Fruit fly (Drosophila melanogaster) whole organism, embryonic: ENCODE measurements around the gene CG9837.

Experiments
- CG10462 ChIP-seq: fragments of 200-800 bp; sonication (Bioruptor generic); optimal IDR thresholded peaks from 2 replicates; lab custom pipeline; 2016; ENCODE audit warnings: missing biosample characterization, missing genetic modification characterization
- CG12155 ChIP-seq: fragments of 200-800 bp; sonication (Bioruptor generic); optimal IDR thresholded peaks from 3 replicates; lab custom pipeline; 2016; ENCODE audit warnings: missing biosample characterization, missing genetic modification characterization
- CG12391 ChIP-seq: fragments of 200-800 bp; sonication (Bioruptor generic); optimal IDR thresholded peaks from 3 replicates; lab custom pipeline; 2018; ENCODE audit warnings: missing biosample characterization, mild to moderate bottlenecking, missing genetic modification characterization, moderate library complexity
- CG12942 ChIP-seq: fragments of 200-800 bp; sonication (Bioruptor generic); optimal IDR thresholded peaks from 3 replicates; lab custom pipeline; 2016; ENCODE audit warnings: missing biosample characterization, missing genetic modification characterization
- CG13424 ChIP-seq: fragments of 200-800 bp; sonication (Bioruptor generic); optimal IDR thresholded peaks from 2 replicates; lab custom pipeline; 2019; ENCODE audit warnings: missing biosample characterization, mild to moderate bottlenecking, missing genetic modification characterization, moderate library complexity
- CG13624 ChIP-seq: fragments of 200-800 bp; sonication (Bioruptor generic); optimal IDR thresholded peaks from 2 replicates; lab custom pipeline; 2016; ENCODE audit warnings: missing biosample characterization, missing genetic modification characterization
- CG13775 ChIP-seq: fragments of 200-800 bp; sonication (Bioruptor generic); optimal IDR thresholded peaks from 3 replicates; lab custom pipeline; 2017; ENCODE audit warnings: missing biosample characterization, mild to moderate bottlenecking, missing genetic modification characterization
- CG14441 ChIP-seq: fragments of 200-800 bp; sonication (Bioruptor generic); IDR thresholded peaks from 2 replicates; pipeline ENCODE4 v1.3.6; 2022; ENCODE audit warnings: missing biosample characterization, missing genetic modification characterization
- CG16815 ChIP-seq: fragments of 200-800 bp; sonication (Bioruptor generic); optimal IDR thresholded peaks from 3 replicates; lab custom pipeline; 2017; ENCODE audit warnings: missing biosample characterization, mild to moderate bottlenecking, missing genetic modification characterization
- CG17186 ChIP-seq: fragments of 200-800 bp; sonication (Bioruptor generic); optimal IDR thresholded peaks from 3 replicates; lab custom pipeline; 2017; ENCODE audit warnings: missing biosample characterization, missing genetic modification reagents, missing genetic modification characterization
- CG17802 ChIP-seq: fragments of 200-800 bp; sonication (Bioruptor generic); optimal IDR thresholded peaks from 2 replicates; lab custom pipeline; 2018; ENCODE audit warnings: missing biosample characterization, mild to moderate bottlenecking, missing genetic modification characterization, moderate library complexity
- CG31365 ChIP-seq: fragments of 200-800 bp; sonication (Bioruptor generic); optimal IDR thresholded peaks from 2 replicates; lab custom pipeline; 2018; ENCODE audit warnings: missing biosample characterization, mild to moderate bottlenecking, missing genetic modification characterization
- CG3163 ChIP-seq: fragments of 200-800 bp; sonication (Bioruptor generic); optimal IDR thresholded peaks from 3 replicates; lab custom pipeline; 2016; ENCODE audit warnings: missing biosample characterization, missing genetic modification characterization
- CG33557 ChIP-seq: fragments of 200-800 bp; sonication (Bioruptor generic); optimal IDR thresholded peaks from 2 replicates; lab custom pipeline; 2019; ENCODE audit warnings: missing biosample characterization, mild to moderate bottlenecking, missing genetic modification characterization, moderate library complexity
- CG3838 ChIP-seq: fragments of 200-800 bp; sonication (Bioruptor generic); optimal IDR thresholded peaks from 3 replicates; lab custom pipeline; 2016; ENCODE audit warnings: missing biosample characterization, missing genetic modification characterization
- CG3995 ChIP-seq: fragments of 200-800 bp; sonication (Bioruptor generic); optimal IDR thresholded peaks from 3 replicates; lab custom pipeline; 2016; ENCODE audit warnings: missing biosample characterization, missing genetic modification characterization
- CG4328 ChIP-seq: fragments of 200-800 bp; sonication (Bioruptor generic); optimal IDR thresholded peaks from 3 replicates; lab custom pipeline; 2017; ENCODE audit warnings: missing biosample characterization, missing genetic modification reagents, missing genetic modification characterization
- CG4707 ChIP-seq: fragments of 200-800 bp; sonication (Bioruptor generic); optimal IDR thresholded peaks from 2 replicates; lab custom pipeline; 2018; ENCODE audit warnings: missing biosample characterization, mild to moderate bottlenecking, missing genetic modification characterization, moderate library complexity
- CG5953 ChIP-seq: fragments of 200-800 bp; sonication (Bioruptor generic); IDR thresholded peaks from 2 replicates; pipeline ENCODE4 v1.3.6; 2022; ENCODE audit warnings: missing biosample characterization, missing genetic modification characterization
- CG6765 ChIP-seq: fragments of 200-800 bp; sonication (Bioruptor generic); optimal IDR thresholded peaks from 3 replicates; lab custom pipeline; 2017; ENCODE audit warnings: missing biosample characterization, mild to moderate bottlenecking, missing genetic modification characterization
- CG6854 ChIP-seq: fragments of 200-800 bp; sonication (Bioruptor generic); optimal IDR thresholded peaks from 3 replicates; lab custom pipeline; 2017; ENCODE audit warnings: missing biosample characterization, mild to moderate bottlenecking, missing genetic modification characterization
- CG8388 ChIP-seq: fragments of 200-800 bp; sonication (Bioruptor generic); optimal IDR thresholded peaks from 2 replicates; lab custom pipeline; 2019; ENCODE audit warnings: missing biosample characterization, mild to moderate bottlenecking, missing genetic modification characterization, moderate library complexity
- CG9215 ChIP-seq: fragments of 200-800 bp; sonication (Bioruptor generic); IDR thresholded peaks from 2 replicates; pipeline ENCODE4 v1.3.6; 2022; ENCODE audit warnings: missing biosample characterization, missing genetic modification characterization
- CG9727 ChIP-seq: fragments of 200-800 bp; sonication (Bioruptor generic); optimal IDR thresholded peaks from 3 replicates; lab custom pipeline; 2017; ENCODE audit warnings: missing biosample characterization, mild to moderate bottlenecking, missing genetic modification characterization
- Camta ChIP-seq: fragments of 200-800 bp; sonication (Bioruptor generic); optimal IDR thresholded peaks from 2 replicates; lab custom pipeline; 2016; ENCODE audit warnings: missing biosample characterization, missing genetic modification characterization
- D19A ChIP-seq: fragments of 200-800 bp; optimal IDR thresholded peaks from 3 replicates; lab custom pipeline; 2019; ENCODE audit warnings: missing biosample characterization, mild to moderate bottlenecking, missing genetic modification characterization, moderate library complexity
- Doc2 ChIP-seq: fragments of 200-800 bp; sonication (Bioruptor generic); IDR thresholded peaks from 2 replicates; pipeline ENCODE4 v1.3.6; 2022; ENCODE audit warnings: missing biosample characterization, missing genetic modification characterization
- Fer2 ChIP-seq: fragments of 200-800 bp; sonication (Bioruptor generic); optimal IDR thresholded peaks from 2 replicates; lab custom pipeline; 2018; ENCODE audit warnings: missing biosample characterization, mild to moderate bottlenecking, missing genetic modification characterization, moderate library complexity
- Gug ChIP-seq: fragments of 200-800 bp; sonication (Bioruptor generic); IDR thresholded peaks from 4 replicates; pipeline ENCODE4 v1.3.6; 2022; ENCODE audit warnings: missing biosample characterization, missing genetic modification characterization
- Kr ChIP-seq: fragments of 200-800 bp; sonication (Bioruptor generic); optimal IDR thresholded peaks from 2 replicates; lab custom pipeline; 2017; ENCODE audit warnings: missing biosample characterization, mild to moderate bottlenecking, missing genetic modification characterization
- MESR4 ChIP-seq: fragments of 200-800 bp; sonication (Bioruptor generic); optimal IDR thresholded peaks from 2 replicates; lab custom pipeline; 2018; ENCODE audit warnings: missing biosample characterization, mild to moderate bottlenecking, missing genetic modification characterization, moderate library complexity
- NC2α ChIP-seq: fragments of 200-800 bp; sonication (Bioruptor generic); optimal IDR thresholded peaks from 2 replicates; lab custom pipeline; 2016; ENCODE audit warnings: missing biosample characterization, missing genetic modification characterization
- ap ChIP-seq: fragments of 200-800 bp; sonication (Bioruptor generic); IDR thresholded peaks from 2 replicates; pipeline ENCODE4 v1.3.6; 2022; ENCODE audit warnings: missing biosample characterization, missing genetic modification characterization
- br ChIP-seq: fragments of >200 bp; optimal IDR thresholded peaks from 2 replicates; lab custom pipeline; 2017
- chn ChIP-seq: fragments of 200-800 bp; sonication (Bioruptor generic); optimal IDR thresholded peaks from 2 replicates; lab custom pipeline; 2016; ENCODE audit warnings: missing biosample characterization, missing genetic modification characterization
- disco-r ChIP-seq: fragments of 200-800 bp; sonication (Bioruptor generic); optimal IDR thresholded peaks from 2 replicates; lab custom pipeline; 2016; ENCODE audit warnings: missing biosample characterization, missing genetic modification characterization
- dm ChIP-seq: fragments of 200-800 bp; sonication (Bioruptor generic); optimal IDR thresholded peaks from 3 replicates; lab custom pipeline; 2016; ENCODE audit warnings: missing biosample characterization, missing genetic modification characterization
- en ChIP-seq: fragments of 200-800 bp; sonication (Bioruptor generic); optimal IDR thresholded peaks from 2 replicates; lab custom pipeline; 2016; ENCODE audit warnings: missing biosample characterization, missing genetic modification characterization
- fd96Cb ChIP-seq: fragments of 200-800 bp; sonication (Bioruptor generic); optimal IDR thresholded peaks from 2 replicates; lab custom pipeline; 2018; ENCODE audit warnings: missing biosample characterization, mild to moderate bottlenecking, missing genetic modification characterization, moderate library complexity
- gce ChIP-seq: fragments of 200-800 bp; sonication (Bioruptor generic); IDR thresholded peaks from 3 replicates; pipeline ENCODE4 v1.3.6; 2022; ENCODE audit warnings: missing biosample characterization, missing genetic modification characterization
- hbn ChIP-seq: fragments of 200-800 bp; sonication (Bioruptor generic); IDR thresholded peaks from 2 replicates; pipeline ENCODE4 v1.3.6; 2022; ENCODE audit warnings: missing biosample characterization, missing genetic modification characterization; ENCODE audit not compliant: partially characterized antibody
- jigr1 ChIP-seq: fragments of 200-800 bp; sonication (Bioruptor generic); IDR thresholded peaks from 3 replicates; pipeline ENCODE4 v1.3.6; 2022; ENCODE audit warnings: missing biosample characterization, missing genetic modification characterization
- jing ChIP-seq: fragments of 200-800 bp; sonication (Bioruptor generic); optimal IDR thresholded peaks from 2 replicates; lab custom pipeline; 2018; ENCODE audit warnings: missing biosample characterization, mild to moderate bottlenecking, missing genetic modification characterization
- otp ChIP-seq: fragments of 200-800 bp; sonication (Bioruptor generic); IDR thresholded peaks from 3 replicates; pipeline ENCODE4, ENCODE4 v1.3.6; 2022; ENCODE audit warnings: missing biosample characterization, missing genetic modification characterization
- pan ChIP-seq, 4 experiments: fragments of >200 bp in 3 of 4; fragments of 200-800 bp in 1 of 4; sonication (Bioruptor generic) in 1 of 4; optimal IDR thresholded peaks in 3 of 4; IDR thresholded peaks in 1 of 4; 2 replicates each; pipeline versions ENCODE4 v1.3.6 to Lab custom; 2017 to 2022; ENCODE audit warnings: missing biosample characterization in 2 of 4, missing genetic modification characterization in 2 of 4, mixed read lengths in 1 of 4
- peb ChIP-seq: fragments of 200-800 bp; sonication (Bioruptor generic); IDR thresholded peaks from 2 replicates; pipeline ENCODE4 v1.3.6; 2022; ENCODE audit warnings: missing biosample characterization, missing genetic modification characterization
- pita ChIP-seq: fragments of 200-800 bp; sonication (Bioruptor generic); optimal IDR thresholded peaks from 2 replicates; lab custom pipeline; 2017; ENCODE audit warnings: missing biosample characterization, mild to moderate bottlenecking, missing genetic modification characterization
- scrt ChIP-seq: fragments of 200-800 bp; sonication (Bioruptor generic); optimal IDR thresholded peaks from 2 replicates; lab custom pipeline; 2018; ENCODE audit warnings: missing biosample characterization, mild to moderate bottlenecking, missing genetic modification characterization, moderate library complexity
- slbo ChIP-seq: fragments of 200-800 bp; sonication (Bioruptor generic); IDR thresholded peaks from 2 replicates; pipeline ENCODE4 v1.3.6; 2022; ENCODE audit warnings: missing biosample characterization, missing genetic modification characterization
- sqz ChIP-seq: fragments of 200-800 bp; sonication (Bioruptor generic); optimal IDR thresholded peaks from 3 replicates; lab custom pipeline; 2018; ENCODE audit warnings: missing biosample characterization, mild to moderate bottlenecking, missing genetic modification characterization
- stc ChIP-seq: fragments of 200-800 bp; sonication (Bioruptor generic); IDR thresholded peaks from 2 replicates; pipeline ENCODE4 v1.3.6; 2022; ENCODE audit warnings: missing biosample characterization, missing genetic modification characterization
- sug ChIP-seq: fragments of 200-800 bp; optimal IDR thresholded peaks from 2 replicates; lab custom pipeline; 2019; ENCODE audit warnings: missing biosample characterization, mild to moderate bottlenecking, missing genetic modification characterization, moderate library complexity

CG9837 gene

dm6 chr3R:8784788-8785187, 28.6 kb downstream of the CG9837 start (continued):
- no peak for TF ChIP-seq CG31365
- TF ChIP-seq disco-r (GFP tag; lab: Kevin White, UChicago) = no peak
- TF ChIP-seq CG33557 (GFP tag; lab: Kevin White, UChicago) = no peak
- no peak for TF ChIP-seq MESR4 (GFP tag; lab: Kevin White, UChicago)
- peak; percentile 36; the same call in 1 of the 3 replicates for TF ChIP-seq otp (GFP tag; lab: Robert Waterston, UW)
- TF ChIP-seq ap = no peak
- TF ChIP-seq CG3995 = no peak
- TF ChIP-seq CG17186 (GFP tag; lab: Kevin White, UChicago) = no peak
- no peak for TF ChIP-seq scrt (GFP tag; lab: Kevin White, UChicago)
- TF ChIP-seq jigr1 (GFP tag; lab: Robert Waterston, UW) = no peak
- no peak for TF ChIP-seq NC2α (GFP tag; lab: Kevin White, UChicago)
- TF ChIP-seq CG6765 (GFP tag; lab: Kevin White, UChicago) = no peak
- no peak for TF ChIP-seq CG12155 (GFP tag; lab: Kevin White, UChicago)
- no peak for TF ChIP-seq CG5953 (GFP tag; lab: Robert Waterston, UW)
- TF ChIP-seq CG4328 (GFP tag; lab: Kevin White, UChicago) = no peak
- TF ChIP-seq CG9727 (GFP tag; lab: Kevin White, UChicago) = peak; percentile 38
- TF ChIP-seq hbn (GFP tag; lab: Robert Waterston, UW) = no peak
- no peak for TF ChIP-seq CG3838 (GFP tag; lab: Kevin White, UChicago)
- TF ChIP-seq CG12391 (tag; lab: Kevin White, UChicago) = no peak
- no peak for TF ChIP-seq Kr
- no peak for TF ChIP-seq Doc2 (GFP tag; lab: Robert Waterston, UW)
- TF ChIP-seq CG13424 (tag; lab: Kevin White, UChicago) = peak; percentile 58
- no peak for TF ChIP-seq CG17802 (tag; lab: Kevin White, UChicago)
- no peak for TF ChIP-seq stc (GFP tag; lab: Robert Waterston, UW)
- TF ChIP-seq sqz (GFP tag; lab: Kevin White, UChicago) = no peak
- TF ChIP-seq D19A = no peak
- no peak for TF ChIP-seq CG4707 (GFP tag; lab: Kevin White, UChicago)
- peak; percentile 33 for TF ChIP-seq dm (GFP tag; lab: Kevin White, UChicago)
- TF ChIP-seq jing (GFP tag; lab: Kevin White, UChicago) = no peak
- peak; percentile 35; the same call in 1 of the 2 replicates for TF ChIP-seq CG9215 (GFP tag; lab: Robert Waterston, UW)
- no peak for TF ChIP-seq Fer2 (tag; lab: Kevin White, UChicago)
- TF ChIP-seq CG6854 (GFP tag; lab: Kevin White, UChicago) = no peak
- peak; percentile 38 for TF ChIP-seq CG16815
- TF ChIP-seq CG10462 = no peak
- TF ChIP-seq chn (GFP tag; lab: Kevin White, UChicago) = peak; percentile 23
- no peak for TF ChIP-seq peb (GFP tag; lab: Robert Waterston, UW)
- no peak for TF ChIP-seq en (GFP tag; lab: Kevin White, UChicago)
- peak; percentile 68 for TF ChIP-seq CG14441 (GFP tag; lab: Robert Waterston, UW)
- no peak for TF ChIP-seq fd96Cb (tag; lab: Kevin White, UChicago)
- no peak for TF ChIP-seq CG8388 (GFP tag; lab: Kevin White, UChicago)
- TF ChIP-seq pita (GFP tag; lab: Kevin White, UChicago) = no peak
- no peak for TF ChIP-seq CG12942 (GFP tag; lab: Kevin White, UChicago)
- TF ChIP-seq pan (optimal IDR thresholded peaks at IDR 0.05; lab: Kevin White, UChicago) = no peak
- TF ChIP-seq pan (GFP tag; optimal IDR thresholded peaks at IDR 0.05 in 1 of 2, IDR thresholded peaks at IDR 0.05 in 1 of 2) = peak in 1 of 2 experiments; percentile 80
- TF ChIP-seq Camta (GFP tag; lab: Kevin White, UChicago) = peak; percentile 27
- TF ChIP-seq br (lab: Kevin White, UChicago) = no peak
- TF ChIP-seq CG13775 (GFP tag; lab: Kevin White, UChicago) = no peak
- TF ChIP-seq slbo (GFP tag; lab: Robert Waterston, UW) = peak; percentile 78
- no peak for TF ChIP-seq CG3163
- no peak for TF ChIP-seq gce
- TF ChIP-seq Gug (GFP tag; lab: Robert Waterston, UW) = 0 out of 4 replicates have a peak, but pooled peaks have one; percentile 2
- TF ChIP-seq sug = no peak
- no peak for TF ChIP-seq CG13624 (GFP tag; lab: Kevin White, UChicago)
